Worm (Caenorhabditis elegans): ENCODE data around the gene R11G1.7.

DNA sequence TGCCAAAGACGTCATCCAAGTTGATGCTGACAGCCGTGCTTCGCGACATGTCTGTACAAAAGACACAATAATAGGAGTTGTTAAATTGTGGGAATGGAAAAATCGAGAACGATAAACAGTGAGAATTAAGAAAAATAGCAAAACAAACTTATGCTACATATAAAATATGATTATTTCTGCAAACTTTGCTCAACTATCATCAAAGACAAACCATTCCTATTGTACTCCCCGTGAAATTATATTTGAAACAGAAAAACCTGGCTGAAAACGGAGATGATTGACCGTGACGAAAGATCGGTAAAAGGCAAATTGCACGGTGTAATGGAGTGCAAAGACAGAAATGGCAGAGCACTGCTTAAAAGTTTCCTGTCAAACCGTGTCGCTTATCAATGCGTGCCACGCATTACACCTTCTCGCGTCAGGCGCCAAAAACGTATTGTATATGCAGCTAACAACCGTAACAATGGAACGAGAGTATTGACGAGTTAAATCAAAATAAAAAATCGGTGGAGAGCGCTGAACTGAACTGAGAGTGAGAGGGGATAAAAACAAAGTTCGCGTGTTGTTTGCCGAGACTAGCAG is 44.9 kb upstream of the R11G1.7 start, which contains the start of gene C18B2.5:
- TF ChIP-seq elt-3 (tag; optimal IDR thresholded peaks at IDR 0.05) (no peak), unc-62 (GFP tag; optimal IDR thresholded peaks at IDR 0.05) (no peak), blmp-1 (tag; optimal IDR thresholded peaks at IDR 0.05) (no peak), elt-1 (tag; optimal IDR thresholded peaks at IDR 0.05; ENCODE audit: borderline replicate concordance, insufficient read depth) (no peak), lsy-2 (tag; optimal IDR thresholded peaks at IDR 0.05) (no peak), pha-4 (tag; optimal IDR thresholded peaks at IDR 0.05) (no peak), bed-3 (GFP tag; optimal IDR thresholded peaks at IDR 0.05) (no peak), nhr-76 (tag; optimal IDR thresholded peaks at IDR 0.05) (no peak), nhr-12 (tag; optimal IDR thresholded peaks at IDR 0.05) (no peak)

Data from whole organism, mixed stage, embryonic.